Worm (Caenorhabditis elegans): ENCODE measurements around the gene F37C4.8.

DNA sequence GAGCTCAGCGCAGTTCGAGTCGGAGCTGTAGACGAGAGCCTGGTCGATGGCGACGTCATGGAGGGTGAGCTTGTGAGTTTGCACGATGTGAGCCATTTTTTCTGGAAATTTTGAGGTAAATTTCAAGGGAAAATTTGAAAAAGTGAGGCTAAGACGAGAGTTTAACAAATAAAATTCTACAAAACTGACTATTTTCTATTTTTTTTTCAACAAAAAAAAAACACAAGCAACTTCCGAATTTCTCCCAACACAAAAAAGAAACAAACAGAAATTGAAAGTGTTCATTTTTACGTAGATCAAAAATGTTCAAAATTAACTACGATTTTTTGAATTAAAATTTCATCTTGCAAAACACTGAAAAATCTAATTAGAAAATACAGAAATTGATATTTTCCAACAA is 7.3 kb downstream of the F37C4.8 start, which contains the start of gene F37C4.5:
- TF ChIP-seq zag-1 (tag; optimal IDR thresholded peaks at IDR 0.05), result no peak
- TF ChIP-seq F16B12.6 (tag; optimal IDR thresholded peaks at IDR 0.05), result no peak
- TF ChIP-seq unc-62 (GFP tag; optimal IDR thresholded peaks at IDR 0.05), result no peak
- no peak for TF ChIP-seq nhr-76 (tag; optimal IDR thresholded peaks at IDR 0.05)
- TF ChIP-seq nhr-12 (tag; optimal IDR thresholded peaks at IDR 0.05), result no peak
- no peak for TF ChIP-seq C04F5.9 (tag; optimal IDR thresholded peaks at IDR 0.05)

Measured in whole organism, L1 larva.